Worm (Caenorhabditis elegans): ENCODE results near the gene srv-8.

Gene srv-8

ce11 chrV:13389454-13389853 lies 31.1 kb downstream of the srv-8 start:
- peak in 1 of 2 experiments; percentile 2 for TF ChIP-seq lsy-2 (tag; optimal IDR thresholded peaks at IDR 0.05)
- TF ChIP-seq fos-1 (tag; optimal IDR thresholded peaks at IDR 0.05): peak; percentile 38
- no peak for TF ChIP-seq nhr-10 (tag; optimal IDR thresholded peaks at IDR 0.05)
- TF ChIP-seq ceh-16 (tag; optimal IDR thresholded peaks at IDR 0.05): peak; percentile 68
- no peak for TF ChIP-seq ztf-11 (tag; optimal IDR thresholded peaks at IDR 0.05)
- TF ChIP-seq crh-2 (tag; optimal IDR thresholded peaks at IDR 0.05): peak; percentile 0
- no peak for TF ChIP-seq R02D3.7 (tag; optimal IDR thresholded peaks at IDR 0.05)
- TF ChIP-seq aly-2 (tag; optimal IDR thresholded peaks at IDR 0.05): no peak
- peak; percentile 50 for TF ChIP-seq nhr-25 (tag; optimal IDR thresholded peaks at IDR 0.05)
- TF ChIP-seq sma-9 (GFP tag; optimal IDR thresholded peaks at IDR 0.05): peak; percentile 64
- no peak for TF ChIP-seq sma-9 (tag; optimal IDR thresholded peaks at IDR 0.05)
- TF ChIP-seq egl-27 (tag; optimal IDR thresholded peaks at IDR 0.05): peak; percentile 67
- TF ChIP-seq sma-3 (GFP tag; optimal IDR thresholded peaks at IDR 0.05): peak; percentile 74
- TF ChIP-seq C34F6.9 (tag; optimal IDR thresholded peaks at IDR 0.05): no peak
- no peak for TF ChIP-seq alr-1 (tag; optimal IDR thresholded peaks at IDR 0.05)
- peak; percentile 64 for TF ChIP-seq nhr-21 (tag; optimal IDR thresholded peaks at IDR 0.05)
- no peak for TF ChIP-seq Y55F3AM.14 (GFP tag; optimal IDR thresholded peaks at IDR 0.05)

DNA sequence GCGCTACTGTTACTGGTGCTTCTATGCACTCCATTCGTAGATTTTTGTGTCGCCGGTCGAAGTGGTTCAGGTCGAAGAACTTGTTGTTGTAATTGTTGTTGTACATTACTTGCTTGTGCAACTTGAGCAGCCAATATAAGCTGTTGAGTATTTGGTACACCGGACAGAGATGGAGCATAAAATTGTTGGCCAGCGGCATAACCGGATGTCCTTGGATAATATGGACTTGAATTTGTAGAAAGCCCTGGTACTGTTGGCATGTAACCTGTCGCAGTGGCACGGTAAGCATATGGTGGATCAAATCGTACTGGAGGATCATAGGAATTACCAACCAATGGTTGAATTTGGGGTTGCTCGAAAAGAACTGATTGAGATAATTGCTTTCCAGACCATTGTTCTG lies 31.6 kb downstream of the srv-8 start:
- TF ChIP-seq nhr-10 (tag; optimal IDR thresholded peaks at IDR 0.05) (no peak), snpc-4 (tag; optimal IDR thresholded peaks at IDR 0.05) (no peak), elt-3 (tag; optimal IDR thresholded peaks at IDR 0.05) (no peak), unc-55 (GFP tag; optimal IDR thresholded peaks at IDR 0.05) (no peak), mab-5 (tag; optimal IDR thresholded peaks at IDR 0.05) (no peak), sma-9 (GFP tag; optimal IDR thresholded peaks at IDR 0.05) (no peak), sma-9 (tag; optimal IDR thresholded peaks at IDR 0.05) (no peak), nhr-25 (tag; optimal IDR thresholded peaks at IDR 0.05) (no peak), lin-13 (GFP tag; optimal IDR thresholded peaks at IDR 0.05) (no peak), R02D3.7 (tag; optimal IDR thresholded peaks at IDR 0.05) (no peak), zag-1 (tag; optimal IDR thresholded peaks at IDR 0.05) (no peak), ztf-11 (tag; optimal IDR thresholded peaks at IDR 0.05) (no peak), nhr-12 (tag; optimal IDR thresholded peaks at IDR 0.05) (no peak), lsy-2 (tag; optimal IDR thresholded peaks at IDR 0.05) (no peak), ztf-4 (tag; optimal IDR thresholded peaks at IDR 0.05) (no peak), peb-1 (tag; optimal IDR thresholded peaks at IDR 0.05) (no peak), nhr-23 (tag; optimal IDR thresholded peaks at IDR 0.05) (no peak)

DNA sequence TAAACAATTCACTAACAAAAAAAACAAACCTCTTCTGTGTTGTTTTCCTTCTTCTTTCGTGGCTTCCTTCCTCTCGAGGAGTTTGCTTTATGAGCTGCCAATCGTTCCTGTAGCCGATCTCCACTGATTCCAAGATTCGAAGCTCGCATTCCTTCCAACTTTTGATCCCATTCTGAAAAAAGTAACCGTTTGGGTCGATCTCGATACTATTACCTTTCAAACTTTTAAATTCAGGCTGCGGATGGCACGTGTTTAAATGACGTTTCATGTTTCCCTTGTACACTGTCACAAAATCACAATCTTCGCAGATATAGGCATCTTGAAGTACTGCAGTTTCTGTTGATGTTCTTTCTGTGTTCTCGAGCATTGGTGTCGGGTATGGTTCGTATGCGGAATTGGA lies 33.1 kb downstream of the srv-8 start:
- no peak for TF ChIP-seq nhr-23 (tag; optimal IDR thresholded peaks at IDR 0.05)
- no peak for TF ChIP-seq snpc-4 (tag; optimal IDR thresholded peaks at IDR 0.05)
- TF ChIP-seq nhr-25 (tag; optimal IDR thresholded peaks at IDR 0.05): no peak
- no peak for TF ChIP-seq nhr-11 (tag; optimal IDR thresholded peaks at IDR 0.05)
- TF ChIP-seq dmd-4 (tag; optimal IDR thresholded peaks at IDR 0.05): no peak
- TF ChIP-seq lsy-2 (tag; optimal IDR thresholded peaks at IDR 0.05): no peak
- TF ChIP-seq blmp-1 (tag; optimal IDR thresholded peaks at IDR 0.05; ENCODE audit: insufficient read depth): no peak
- TF ChIP-seq gmeb-1 (tag; optimal IDR thresholded peaks at IDR 0.05): no peak
- no peak for TF ChIP-seq ztf-11 (tag; optimal IDR thresholded peaks at IDR 0.05)
- TF ChIP-seq nhr-21 (tag; optimal IDR thresholded peaks at IDR 0.05): no peak
- no peak for TF ChIP-seq nhr-12 (tag; optimal IDR thresholded peaks at IDR 0.05)
- no peak for TF ChIP-seq R02D3.7 (tag; optimal IDR thresholded peaks at IDR 0.05)
- no peak for TF ChIP-seq unc-62 (GFP tag; optimal IDR thresholded peaks at IDR 0.05)
- TF ChIP-seq ztf-1 (GFP tag; conservative IDR thresholded peaks at IDR 0.05): no peak
- no peak for TF ChIP-seq lin-39 (tag; optimal IDR thresholded peaks at IDR 0.05)
- TF ChIP-seq ama-1 (optimal IDR thresholded peaks at IDR 0.05): no peak
- no peak for TF ChIP-seq fos-1 (tag; optimal IDR thresholded peaks at IDR 0.05)
- TF ChIP-seq C34F6.9 (tag; optimal IDR thresholded peaks at IDR 0.05): no peak
- TF ChIP-seq mbf-1 (tag; optimal IDR thresholded peaks at IDR 0.05): no peak
- no peak for TF ChIP-seq mab-5 (tag; optimal IDR thresholded peaks at IDR 0.05)

ce11 chrV:13385798-13386197 lies 34.7 kb downstream of the srv-8 start, which contains the start of gene gcy-34:
TSS of gene gcy-34 (minus strand) at chrV:13385898.
- TF ChIP-seq nhr-129 (tag; optimal IDR thresholded peaks at IDR 0.05) (no peak), aly-2 (tag; optimal IDR thresholded peaks at IDR 0.05) (no peak), nhr-21 (tag; optimal IDR thresholded peaks at IDR 0.05) (no peak), ztf-11 (tag; optimal IDR thresholded peaks at IDR 0.05) (no peak), egl-27 (tag; optimal IDR thresholded peaks at IDR 0.05) (no peak), ztf-4 (tag; optimal IDR thresholded peaks at IDR 0.05) (no peak), lsy-2 (tag; optimal IDR thresholded peaks at IDR 0.05) (no peak), ZK546.5 (tag; optimal IDR thresholded peaks at IDR 0.05) (no peak), dmd-4 (tag; optimal IDR thresholded peaks at IDR 0.05) (no peak), zag-1 (tag; optimal IDR thresholded peaks at IDR 0.05) (no peak), elt-1 (tag; optimal IDR thresholded peaks at IDR 0.05) (no peak), C34F6.9 (tag; optimal IDR thresholded peaks at IDR 0.05) (no peak), ama-1 (optimal IDR thresholded peaks at IDR 0.05) (no peak), gmeb-1 (tag; optimal IDR thresholded peaks at IDR 0.05) (no peak), unc-55 (GFP tag; optimal IDR thresholded peaks at IDR 0.05) (no peak), nhr-23 (tag; optimal IDR thresholded peaks at IDR 0.05) (no peak)
